Fruit fly (Drosophila melanogaster) whole organism, wandering third instar larva: ENCODE data around the gene CG17764.

Experiments
- Abd-B ChIP-seq: fragments of >200 bp; optimal IDR thresholded peaks from 2 replicates; lab custom pipeline; 2017; ENCODE audit warnings: missing biosample characterization, missing genetic modification characterization
- CG32264 ChIP-seq: fragments of 200-800 bp; sonication (Bioruptor generic); optimal IDR thresholded peaks from 2 replicates; lab custom pipeline; 2016; ENCODE audit warnings: missing biosample characterization, missing genetic modification characterization
- CG9705 ChIP-seq: fragments of 200-800 bp; sonication (Bioruptor generic); optimal IDR thresholded peaks from 2 replicates; lab custom pipeline; 2018; ENCODE audit warnings: missing biosample characterization, mild to moderate bottlenecking, missing genetic modification characterization
- Hr78 ChIP-seq: fragments of >200 bp; optimal IDR thresholded peaks from 2 replicates; lab custom pipeline; 2017; ENCODE audit warnings: missing biosample characterization, missing genetic modification characterization
- OdsH ChIP-seq: fragments of 200-800 bp; sonication (Bioruptor generic); optimal IDR thresholded peaks from 2 replicates; lab custom pipeline; 2016; ENCODE audit warnings: missing biosample characterization, mild to moderate bottlenecking, missing genetic modification characterization
- dl ChIP-seq, 2 experiments: fragments of 175-275, 200-275 bp in 1 of 2; fragments of 200-275 bp in 1 of 2; sonication (Bioruptor generic); optimal IDR thresholded peaks; lab custom pipeline; 2018; ENCODE audit warnings: mild to moderate bottlenecking in 2 of 2, missing biosample characterization in 2 of 2, missing genetic modification characterization in 2 of 2, moderate library complexity in 2 of 2; ENCODE audit not compliant: partially characterized antibody in 2 of 2, insufficient read depth in 1 of 2
- fru ChIP-seq: fragments of 200-800 bp; sonication (Bioruptor generic); optimal IDR thresholded peaks from 3 replicates; lab custom pipeline; 2016; ENCODE audit warnings: missing biosample characterization, mild to moderate bottlenecking, missing genetic modification characterization
- pan ChIP-seq: fragments of >200 bp; optimal IDR thresholded peaks from 2 replicates; lab custom pipeline; 2017
- psq ChIP-seq: fragments of 200-800 bp; sonication (Bioruptor generic); optimal IDR thresholded peaks from 3 replicates; lab custom pipeline; 2017; ENCODE audit warnings: missing biosample characterization, mild to moderate bottlenecking, missing genetic modification characterization, moderate library complexity
- usp ChIP-seq: fragments of >200 bp; optimal IDR thresholded peaks from 2 replicates; lab custom pipeline; 2017; ENCODE audit warnings: missing biosample characterization, missing genetic modification characterization

DNA sequence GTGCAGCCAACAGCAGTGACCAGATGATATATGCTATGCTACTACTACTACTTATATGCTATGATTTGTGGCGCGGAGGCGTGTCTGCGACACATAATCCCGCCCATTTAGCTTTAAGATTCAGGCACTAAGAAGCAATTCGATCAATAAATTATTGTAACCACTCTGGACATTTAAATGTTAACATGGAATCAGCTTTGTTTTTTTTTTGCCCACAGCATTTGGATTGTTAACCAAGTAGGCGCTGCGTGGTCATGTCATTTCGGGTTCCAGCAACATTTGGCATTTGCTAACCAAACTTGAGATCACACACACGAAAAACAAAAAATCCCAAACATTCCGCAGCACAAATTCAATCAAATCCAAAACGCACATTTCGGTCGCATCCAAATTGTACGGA is 5.7 kb upstream of the CG17764 start, which contains the start of gene CG4198:
- TF ChIP-seq CG9705 (no peak), Hr78 (GFP tag; lab: Kevin White, UChicago) (no peak), psq (no peak), CG32264 (GFP tag; lab: Kevin White, UChicago) (no peak), fru (GFP tag; lab: Kevin White, UChicago) (no peak), OdsH (GFP tag; lab: Kevin White, UChicago) (no peak), dl (GFP tag; optimal IDR thresholded peaks at IDR 0.05; lab: Kevin White, UChicago; ENCODE audit: insufficient read depth in 1 of 2, partially characterized antibody in 2 of 2) (no peak), Abd-B (GFP tag; lab: Kevin White, UChicago) (no peak), usp (GFP tag; lab: Kevin White, UChicago) (no peak), pan (lab: Kevin White, UChicago) (no peak)
